Worm (Caenorhabditis elegans): ENCODE results near the gene nhr-130.

ce11 chrV:462263-462662 is 20.9 kb downstream of the nhr-130 start, which contains the start of gene nhr-202:
- no peak for TF ChIP-seq cog-1 (tag; optimal IDR thresholded peaks at IDR 0.05)
- no peak for TF ChIP-seq flt-1 (GFP tag; IDR thresholded peaks at IDR 0.05)
- no peak for TF ChIP-seq klf-2 (GFP tag; conservative IDR thresholded peaks at IDR 0.05)
- no peak for TF ChIP-seq ref-1 (GFP tag; conservative IDR thresholded peaks at IDR 0.05)
- TF ChIP-seq med-1 (GFP tag; optimal IDR thresholded peaks at IDR 0.05; ENCODE audit: insufficient read depth), result no peak
- no peak for TF ChIP-seq ztf-23 (GFP tag; IDR thresholded peaks at IDR 0.05)
- no peak for TF ChIP-seq ztf-29 (GFP tag; IDR thresholded peaks at IDR 0.05)
- no peak for TF ChIP-seq T22C8.4 (GFP tag; IDR thresholded peaks at IDR 0.05)
- TF ChIP-seq tab-1 (GFP tag; IDR thresholded peaks at IDR 0.05), result no peak

Measured in whole organism, midembryonic.